Worm (Caenorhabditis elegans) whole organism, L2 larva: Measurements from ENCODE around the gene soc-2.

Experiments used
- C34F6.9 ChIP-seq: fragments of 150-350 bp; optimal IDR thresholded peaks from 2 replicates; lab custom pipeline; 2014; ENCODE audit warnings: missing biosample characterization, missing genetic modification characterization
- F13H6.1 ChIP-seq: sonication (generic microtip); optimal IDR thresholded peaks from 2 replicates; lab custom pipeline; 2016; ENCODE audit warnings: missing genetic modification characterization, missing compliant biosample characterization
- ZK546.5 ChIP-seq: sonication (generic microtip); optimal IDR thresholded peaks from 2 replicates; lab custom pipeline; 2017; ENCODE audit warnings: missing biosample characterization, missing genetic modification characterization
- alr-1 ChIP-seq: fragments of 150-350 bp; optimal IDR thresholded peaks from 2 replicates; lab custom pipeline; 2014; ENCODE audit warnings: missing biosample characterization, missing genetic modification characterization
- ceh-16 ChIP-seq: fragments of 150-350 bp; optimal IDR thresholded peaks from 2 replicates; lab custom pipeline; 2014; ENCODE audit warnings: missing biosample characterization, missing genetic modification characterization
- ceh-82 ChIP-seq: fragments of 150-350 bp; optimal IDR thresholded peaks from 2 replicates; lab custom pipeline; 2014; ENCODE audit warnings: missing biosample characterization, missing genetic modification characterization
- crh-2 ChIP-seq: sonication (generic microtip); optimal IDR thresholded peaks from 2 replicates; lab custom pipeline; 2017; ENCODE audit warnings: missing biosample characterization, missing genetic modification characterization
- egl-27 ChIP-seq: sonication (generic microtip); optimal IDR thresholded peaks from 3 replicates; lab custom pipeline; 2017; ENCODE audit warnings: missing biosample characterization, missing genetic modification reagents, missing genetic modification characterization
- elt-1 ChIP-seq: fragments of 150-350 bp; optimal IDR thresholded peaks from 2 replicates; lab custom pipeline; 2014; ENCODE audit warnings: missing biosample characterization, missing genetic modification characterization
- fos-1 ChIP-seq: fragments of 150-350 bp; optimal IDR thresholded peaks from 2 replicates; lab custom pipeline; 2014; ENCODE audit warnings: missing biosample characterization, missing genetic modification characterization
- gmeb-1 ChIP-seq: fragments of 150-350 bp; optimal IDR thresholded peaks from 2 replicates; lab custom pipeline; 2014; ENCODE audit warnings: missing biosample characterization, missing genetic modification characterization
- lin-11 ChIP-seq: fragments of 150-350 bp; sonication (generic microtip); optimal IDR thresholded peaks from 2 replicates; lab custom pipeline; 2014; ENCODE audit warnings: missing biosample characterization, missing genetic modification characterization, inconsistent platforms, mixed read lengths
- lin-39 ChIP-seq: fragments of 150-350 bp; optimal IDR thresholded peaks from 2 replicates; lab custom pipeline; 2014; ENCODE audit warnings: missing biosample characterization, missing genetic modification reagents, missing genetic modification characterization
- lsy-2 ChIP-seq, 2 experiments: fragments of 150-350 bp in 1 of 2; sonication (generic microtip) in 1 of 2; optimal IDR thresholded peaks; 2 replicates each; lab custom pipeline; 2014 to 2017; ENCODE audit warnings: missing biosample characterization in 2 of 2, missing genetic modification characterization in 2 of 2
- mab-5 ChIP-seq: fragments of 150-350 bp; optimal IDR thresholded peaks from 2 replicates; lab custom pipeline; 2014; ENCODE audit warnings: missing biosample characterization, missing genetic modification characterization
- mbf-1 ChIP-seq: sonication (generic microtip); optimal IDR thresholded peaks from 2 replicates; lab custom pipeline; 2017; ENCODE audit warnings: missing biosample characterization, missing genetic modification characterization
- mdl-1 ChIP-seq, 2 experiments: fragments of 150-350 bp in 1 of 2; sonication (generic microtip) in 1 of 2; optimal IDR thresholded peaks; 2 replicates each; lab custom pipeline; 2017; ENCODE audit warnings: missing biosample characterization in 2 of 2, missing genetic modification characterization in 2 of 2
- nhr-11 ChIP-seq: fragments of 150-350 bp; optimal IDR thresholded peaks from 2 replicates; lab custom pipeline; 2014; ENCODE audit warnings: missing biosample characterization, missing genetic modification characterization
- nhr-12 ChIP-seq: fragments of 150-350 bp; optimal IDR thresholded peaks from 2 replicates; lab custom pipeline; 2014; ENCODE audit warnings: missing biosample characterization, missing genetic modification characterization
- nhr-129 ChIP-seq: fragments of 150-350 bp; optimal IDR thresholded peaks from 2 replicates; lab custom pipeline; 2014; ENCODE audit warnings: missing biosample characterization, missing genetic modification characterization
- nhr-21 ChIP-seq: fragments of 150-350 bp; optimal IDR thresholded peaks from 2 replicates; lab custom pipeline; 2014; ENCODE audit warnings: missing biosample characterization, missing genetic modification characterization
- nhr-23 ChIP-seq: fragments of 150-350 bp; optimal IDR thresholded peaks from 2 replicates; lab custom pipeline; 2014; ENCODE audit warnings: missing biosample characterization, missing genetic modification reagents, missing genetic modification characterization
- nhr-25 ChIP-seq: fragments of 150-350 bp; sonication (generic microtip); optimal IDR thresholded peaks from 3 replicates; lab custom pipeline; 2014; ENCODE audit warnings: missing biosample characterization, missing genetic modification characterization
- nhr-6 ChIP-seq: fragments of 150-350 bp; optimal IDR thresholded peaks from 2 replicates; lab custom pipeline; 2014; ENCODE audit warnings: missing biosample characterization, missing genetic modification characterization
- nhr-77 ChIP-seq: fragments of 150-350 bp; optimal IDR thresholded peaks from 2 replicates; lab custom pipeline; 2014; ENCODE audit warnings: missing biosample characterization, missing genetic modification characterization
- peb-1 ChIP-seq: fragments of 150-350 bp; optimal IDR thresholded peaks from 2 replicates; lab custom pipeline; 2014; ENCODE audit warnings: missing biosample characterization, missing genetic modification characterization
- sem-4 ChIP-seq: fragments of 150-350 bp; optimal IDR thresholded peaks from 2 replicates; lab custom pipeline; 2014; ENCODE audit warnings: missing biosample characterization, missing genetic modification reagents, missing genetic modification characterization
- sma-9 ChIP-seq, 2 experiments: fragments of 150-350 bp in 1 of 2; sonication (generic microtip) in 1 of 2; optimal IDR thresholded peaks; 2 replicates each; lab custom pipeline; 2014 to 2016; ENCODE audit warnings: missing genetic modification characterization in 2 of 2, mild to moderate bottlenecking in 1 of 2, missing biosample characterization in 1 of 2, missing compliant biosample characterization in 1 of 2, missing genetic modification reagents in 1 of 2, moderate library complexity in 1 of 2
- snpc-4 ChIP-seq: fragments of 150-350 bp; optimal IDR thresholded peaks from 2 replicates; lab custom pipeline; 2014; ENCODE audit warnings: missing biosample characterization, missing genetic modification characterization
- unc-62 ChIP-seq: fragments of 150-350 bp; optimal IDR thresholded peaks from 2 replicates; lab custom pipeline; 2014; ENCODE audit warnings: missing biosample characterization, missing genetic modification reagents, missing genetic modification characterization
- ztf-1 ChIP-seq: fragments of 200-800 bp; sonication (Bioruptor generic); conservative IDR thresholded peaks from 2 replicates; pipeline ENCODE4 v1.3.6; 2022; ENCODE audit warnings: missing genetic modification characterization, missing compliant biosample characterization
- ztf-11 ChIP-seq: sonication (generic microtip); optimal IDR thresholded peaks from 2 replicates; lab custom pipeline; 2017; ENCODE audit warnings: missing biosample characterization, missing genetic modification characterization
- ztf-4 ChIP-seq: fragments of 150-350 bp; optimal IDR thresholded peaks from 2 replicates; lab custom pipeline; 2014; ENCODE audit warnings: missing biosample characterization, missing genetic modification characterization

soc-2 gene

ce11 chrIV:5183755-5184166, 31.5 kb upstream of the soc-2 start, which contains the start of gene W03F8.4 (continued):
- TF ChIP-seq unc-62 (GFP tag; lab: Kevin White, UChicago) (no peak), gmeb-1 (peak; percentile 99), sma-9 (GFP tag; optimal IDR thresholded peaks at IDR 0.05; lab: Kevin White, UChicago) (peak; percentile 96), sma-9 (tag; optimal IDR thresholded peaks at IDR 0.05; lab: Kevin White, UChicago) (no peak), snpc-4 (tag; lab: Kevin White, UChicago) (peak; percentile 86), elt-1 (tag; lab: Kevin White, UChicago) (no peak), nhr-77 (tag; lab: Kevin White, UChicago) (peak; percentile 60), ceh-16 (tag; lab: Kevin White, UChicago) (peak; percentile 82), ZK546.5 (peak; percentile 60), F13H6.1 (tag; lab: Kevin White, UChicago) (peak; percentile 93), C34F6.9 (peak; percentile 94), lin-39 (tag; lab: Kevin White, UChicago) (no peak), ceh-82 (peak; percentile 63), nhr-21 (peak; percentile 95), mdl-1 (tag; optimal IDR thresholded peaks at IDR 0.05; lab: Kevin White, UChicago) (peak; percentile 3 to 15)

- TF ChIP-seq nhr-21 (no peak), mab-5 (tag; lab: Kevin White, UChicago) (no peak), mbf-1 (no peak), crh-2 (tag; lab: Kevin White, UChicago) (no peak), ceh-16 (tag; lab: Kevin White, UChicago) (no peak), elt-1 (tag; lab: Kevin White, UChicago) (no peak), lin-11 (tag; lab: Kevin White, UChicago) (no peak), snpc-4 (tag; lab: Kevin White, UChicago) (no peak), fos-1 (tag; lab: Kevin White, UChicago) (no peak), gmeb-1 (no peak), sma-9 (GFP tag; optimal IDR thresholded peaks at IDR 0.05; lab: Kevin White, UChicago) (no peak), sma-9 (tag; optimal IDR thresholded peaks at IDR 0.05; lab: Kevin White, UChicago) (no peak), ztf-4 (tag; lab: Kevin White, UChicago) (no peak), peb-1 (tag; lab: Kevin White, UChicago) (no peak), lsy-2 (tag; optimal IDR thresholded peaks at IDR 0.05; lab: Kevin White, UChicago) (no peak), nhr-12 (tag; lab: Kevin White, UChicago) (no peak), nhr-11 (no peak), ztf-11 (tag; lab: Kevin White, UChicago) (no peak)
Observed at ce11 chrIV:5173032-5173431, 20.7 kb upstream of the soc-2 start, which contains the start of gene lam-1. Gene lam-1 (plus strand): TSS chrIV:5173332.

ce11 chrIV:5171994-5172528, 19.8 kb upstream of the soc-2 start:
- TF ChIP-seq ztf-1 (GFP tag; lab: Robert Waterston, UW), result no peak
- peak; percentile 9 for TF ChIP-seq F13H6.1 (tag; lab: Kevin White, UChicago)
- TF ChIP-seq nhr-25 (tag; lab: Kevin White, UChicago), result no peak
- TF ChIP-seq nhr-129 (tag; lab: Kevin White, UChicago), result peak; percentile 3

- TF ChIP-seq sem-4 (tag; lab: Kevin White, UChicago) (no peak), F13H6.1 (tag; lab: Kevin White, UChicago) (peak; percentile 68), C34F6.9 (peak; percentile 48), sma-9 (GFP tag; optimal IDR thresholded peaks at IDR 0.05; lab: Kevin White, UChicago) (peak; percentile 41), sma-9 (tag; optimal IDR thresholded peaks at IDR 0.05; lab: Kevin White, UChicago) (no peak), nhr-129 (tag; lab: Kevin White, UChicago) (peak; percentile 68)
Observed at ce11 chrIV:5169335-5169734, 17.0 kb upstream of the soc-2 start.

ce11 chrIV:5166030-5166429, 13.7 kb upstream of the soc-2 start, which contains the start of gene ptp-5.1:
Gene ptp-5.1 (plus strand): TSS chrIV:5166330.
- TF ChIP-seq alr-1 (tag; lab: Kevin White, UChicago) (no peak), C34F6.9 (no peak), ztf-4 (tag; lab: Kevin White, UChicago) (no peak), lsy-2 (tag; optimal IDR thresholded peaks at IDR 0.05; lab: Kevin White, UChicago) (no peak), egl-27 (tag; lab: Kevin White, UChicago) (no peak), ceh-16 (tag; lab: Kevin White, UChicago) (no peak), nhr-11 (no peak), mbf-1 (no peak), nhr-23 (tag; lab: Kevin White, UChicago) (no peak), ceh-82 (no peak), ZK546.5 (no peak), sem-4 (tag; lab: Kevin White, UChicago) (no peak), nhr-6 (tag; lab: Kevin White, UChicago) (no peak)
